Fruit fly (Drosophila melanogaster) whole organism, embryonic: Measurements from ENCODE around the gene Osi7.

Experiments
- Blimp-1 ChIP-seq: fragments of 200-800 bp; sonication (Bioruptor generic); optimal IDR thresholded peaks from 3 replicates; lab custom pipeline; 2018; ENCODE audit warnings: missing biosample characterization, missing genetic modification characterization, mild to moderate bottlenecking, moderate library complexity, missing genetic modification reagents
- CG1024 ChIP-seq: fragments of 200-800 bp; sonication (Bioruptor generic); IDR thresholded peaks from 2 replicates; pipeline ENCODE4 v1.3.6; 2022; ENCODE audit warnings: missing biosample characterization, missing genetic modification characterization
- CG14014 ChIP-seq: fragments of 200-800 bp; sonication (Bioruptor generic); IDR thresholded peaks from 2 replicates; pipeline ENCODE4 v1.3.6; 2022; ENCODE audit warnings: missing biosample characterization, missing genetic modification characterization
- CG9797 ChIP-seq: fragments of 200-800 bp; sonication (Bioruptor generic); optimal IDR thresholded peaks from 3 replicates; lab custom pipeline; 2018; ENCODE audit warnings: missing biosample characterization, mild to moderate bottlenecking, missing genetic modification characterization
- gcm ChIP-seq: fragments of 200-800 bp; sonication (Bioruptor generic); optimal IDR thresholded peaks from 2 replicates; lab custom pipeline; 2019; ENCODE audit warnings: missing biosample characterization, mild to moderate bottlenecking, missing genetic modification characterization, moderate library complexity
- ro ChIP-seq: fragments of 200-800 bp; sonication (Bioruptor generic); IDR thresholded peaks from 2 replicates; pipeline ENCODE4 v1.3.6; 2022; ENCODE audit warnings: missing biosample characterization, missing genetic modification characterization
- so ChIP-seq: fragments of 200-800 bp; sonication (Bioruptor generic); IDR thresholded peaks from 3 replicates; pipeline ENCODE4 v1.3.6; 2022; ENCODE audit warnings: missing biosample characterization, missing genetic modification characterization
- zen ChIP-seq: fragments of 200-800 bp; sonication (Bioruptor generic); optimal IDR thresholded peaks from 3 replicates; lab custom pipeline; 2018; ENCODE audit warnings: missing biosample characterization, mild to moderate bottlenecking, missing genetic modification characterization, moderate library complexity

dm6 chr3R:6265890-6266289 lies 17.1 kb downstream of the Osi7 start, which contains the start of gene Osi10b:
- no peak for TF ChIP-seq Blimp-1 (GFP tag; lab: Kevin White, UChicago)
- TF ChIP-seq CG14014 (GFP tag; lab: Robert Waterston, UW), result no peak
- no peak for TF ChIP-seq CG9797 (GFP tag; lab: Kevin White, UChicago)
- TF ChIP-seq ro (GFP tag; lab: Robert Waterston, UW), result no peak
- TF ChIP-seq zen (tag; lab: Kevin White, UChicago), result no peak
- no peak for TF ChIP-seq so
- TF ChIP-seq gcm (GFP tag; lab: Kevin White, UChicago), result no peak
- no peak for TF ChIP-seq CG1024 (GFP tag; lab: Robert Waterston, UW)
